Worm (Caenorhabditis elegans) whole organism, mixed stage, embryonic: Measurements from ENCODE around the gene F45E1.2.

Experiments
- lin-13 ChIP-seq: fragments of 150-350 bp; optimal IDR thresholded peaks from 2 replicates; lab custom pipeline; 2014; ENCODE audit warnings: missing biosample characterization, missing genetic modification characterization
- pha-4 ChIP-seq: fragments of 150-350 bp; optimal IDR thresholded peaks from 2 replicates; lab custom pipeline; 2018; ENCODE audit warnings: missing biosample characterization, missing genetic modification reagents, missing genetic modification characterization
- sem-2 ChIP-seq: fragments of 200-800 bp; sonication (Bioruptor generic); optimal IDR thresholded peaks from 2 replicates; lab custom pipeline; 2018; ENCODE audit warnings: mild to moderate bottlenecking, missing genetic modification characterization, missing compliant biosample characterization
- tbx-8 ChIP-seq: fragments of 200-800 bp; sonication (Bioruptor generic); optimal IDR thresholded peaks from 2 replicates; lab custom pipeline; 2018; ENCODE audit warnings: mild to moderate bottlenecking, missing genetic modification characterization, moderate library complexity, missing compliant biosample characterization
- unc-39 ChIP-seq: fragments of 150-350 bp; optimal IDR thresholded peaks from 2 replicates; lab custom pipeline; 2014; ENCODE audit warnings: missing biosample characterization, missing genetic modification characterization
- ztf-11 ChIP-seq: fragments of 150-350 bp; optimal IDR thresholded peaks from 2 replicates; lab custom pipeline; 2014; ENCODE audit warnings: missing biosample characterization, missing genetic modification characterization

DNA sequence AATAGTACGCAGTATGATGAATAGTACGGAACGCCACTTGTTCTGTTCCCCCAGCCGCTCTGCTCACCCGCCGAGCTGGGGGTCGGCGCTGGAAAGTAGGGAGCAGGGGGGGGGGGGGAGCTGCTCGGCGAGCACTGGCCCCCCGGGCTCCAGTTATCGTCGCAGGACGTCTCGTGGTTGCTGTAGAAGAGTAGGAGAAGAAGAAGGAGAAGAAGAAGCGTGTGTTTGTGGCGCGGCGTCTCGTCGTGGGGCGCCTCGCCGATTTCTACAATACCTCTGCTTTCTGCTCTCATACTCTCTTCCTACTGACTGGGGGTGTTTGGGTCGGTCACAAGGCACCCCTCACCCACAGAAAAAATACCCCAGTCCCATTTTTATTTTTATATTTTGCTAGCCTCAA is 13.8 kb downstream of the F45E1.2 start:
- TF ChIP-seq sem-2 (GFP tag; lab: Kevin White, UChicago): no peak
- no peak for TF ChIP-seq lin-13 (tag; lab: Kevin White, UChicago)
- TF ChIP-seq ztf-11 (tag; lab: Kevin White, UChicago): no peak
- TF ChIP-seq pha-4 (tag; lab: Kevin White, UChicago): no peak
- TF ChIP-seq tbx-8 (GFP tag; lab: Kevin White, UChicago): no peak
- TF ChIP-seq unc-39 (tag; lab: Kevin White, UChicago): no peak
